Worm (Caenorhabditis elegans): ENCODE data around the gene ain-1.

ce11 chrX:16614094-16614493 lies 843 bp downstream of the ain-1 start:
- TF ChIP-seq nhr-76 (tag; optimal IDR thresholded peaks at IDR 0.05) (no peak), elt-3 (tag; optimal IDR thresholded peaks at IDR 0.05) (no peak), nhr-77 (tag; optimal IDR thresholded peaks at IDR 0.05) (no peak), pha-4 (tag; optimal IDR thresholded peaks at IDR 0.05) (no peak), ama-1 (optimal IDR thresholded peaks at IDR 0.05) (peak; percentile 55), fos-1 (tag; optimal IDR thresholded peaks at IDR 0.05) (no peak)

Data from whole organism, L3 larva.